Worm (Caenorhabditis elegans) whole organism, L2 larva: ENCODE measurements around the gene clc-4.

Source experiments
- C34F6.9 ChIP-seq: fragments of 150-350 bp; optimal IDR thresholded peaks from 2 replicates; lab custom pipeline; 2014; ENCODE audit warnings: missing biosample characterization, missing genetic modification characterization
- F13H6.1 ChIP-seq: sonication (generic microtip); optimal IDR thresholded peaks from 2 replicates; lab custom pipeline; 2016; ENCODE audit warnings: missing genetic modification characterization, missing compliant biosample characterization
- R02D3.7 ChIP-seq: fragments of 150-350 bp; optimal IDR thresholded peaks from 2 replicates; lab custom pipeline; 2014; ENCODE audit warnings: missing biosample characterization, missing genetic modification characterization
- ZK546.5 ChIP-seq: sonication (generic microtip); optimal IDR thresholded peaks from 2 replicates; lab custom pipeline; 2017; ENCODE audit warnings: missing biosample characterization, missing genetic modification characterization
- alr-1 ChIP-seq: fragments of 150-350 bp; optimal IDR thresholded peaks from 2 replicates; lab custom pipeline; 2014; ENCODE audit warnings: missing biosample characterization, missing genetic modification characterization
- aly-2 ChIP-seq: fragments of 150-350 bp; optimal IDR thresholded peaks from 2 replicates; lab custom pipeline; 2014; ENCODE audit warnings: missing biosample characterization, missing genetic modification characterization
- ama-1 ChIP-seq: fragments of 150-350 bp; optimal IDR thresholded peaks from 2 replicates; lab custom pipeline; 2018; ENCODE audit warnings: inconsistent platforms
- blmp-1 ChIP-seq: sonication (generic microtip); optimal IDR thresholded peaks from 2 replicates; lab custom pipeline; 2017; ENCODE audit warnings: missing genetic modification characterization, mild to moderate bottlenecking, missing compliant biosample characterization, antibody characterized with exemption, moderate library complexity; ENCODE audit not compliant: insufficient read depth
- ceh-16 ChIP-seq: fragments of 150-350 bp; optimal IDR thresholded peaks from 2 replicates; lab custom pipeline; 2014; ENCODE audit warnings: missing biosample characterization, missing genetic modification characterization
- crh-2 ChIP-seq: sonication (generic microtip); optimal IDR thresholded peaks from 2 replicates; lab custom pipeline; 2017; ENCODE audit warnings: missing biosample characterization, missing genetic modification characterization
- dmd-4 ChIP-seq: sonication (generic microtip); optimal IDR thresholded peaks from 2 replicates; lab custom pipeline; 2017; ENCODE audit warnings: missing biosample characterization, missing genetic modification characterization
- egl-27 ChIP-seq: sonication (generic microtip); optimal IDR thresholded peaks from 3 replicates; lab custom pipeline; 2017; ENCODE audit warnings: missing biosample characterization, missing genetic modification reagents, missing genetic modification characterization
- elt-1 ChIP-seq: fragments of 150-350 bp; optimal IDR thresholded peaks from 2 replicates; lab custom pipeline; 2014; ENCODE audit warnings: missing biosample characterization, missing genetic modification characterization
- elt-3 ChIP-seq: sonication (generic microtip); optimal IDR thresholded peaks from 2 replicates; lab custom pipeline; 2017; ENCODE audit warnings: missing biosample characterization, missing genetic modification characterization
- lin-11 ChIP-seq: fragments of 150-350 bp; sonication (generic microtip); optimal IDR thresholded peaks from 2 replicates; lab custom pipeline; 2014; ENCODE audit warnings: missing biosample characterization, missing genetic modification characterization, inconsistent platforms, mixed read lengths
- lin-13 ChIP-seq: fragments of 150-350 bp; optimal IDR thresholded peaks from 2 replicates; lab custom pipeline; 2014; ENCODE audit warnings: missing biosample characterization, missing genetic modification reagents, missing genetic modification characterization
- lin-39 ChIP-seq: fragments of 150-350 bp; optimal IDR thresholded peaks from 2 replicates; lab custom pipeline; 2014; ENCODE audit warnings: missing biosample characterization, missing genetic modification reagents, missing genetic modification characterization
- lsy-2 ChIP-seq, 2 experiments: fragments of 150-350 bp in 1 of 2; sonication (generic microtip) in 1 of 2; optimal IDR thresholded peaks; 2 replicates each; lab custom pipeline; 2014 to 2017; ENCODE audit warnings: missing biosample characterization in 2 of 2, missing genetic modification characterization in 2 of 2
- mab-5 ChIP-seq: fragments of 150-350 bp; optimal IDR thresholded peaks from 2 replicates; lab custom pipeline; 2014; ENCODE audit warnings: missing biosample characterization, missing genetic modification characterization
- mbf-1 ChIP-seq: sonication (generic microtip); optimal IDR thresholded peaks from 2 replicates; lab custom pipeline; 2017; ENCODE audit warnings: missing biosample characterization, missing genetic modification characterization
- mdl-1 ChIP-seq, 2 experiments: fragments of 150-350 bp in 1 of 2; sonication (generic microtip) in 1 of 2; optimal IDR thresholded peaks; 2 replicates each; lab custom pipeline; 2017; ENCODE audit warnings: missing biosample characterization in 2 of 2, missing genetic modification characterization in 2 of 2
- nhr-10 ChIP-seq: sonication (generic microtip); optimal IDR thresholded peaks from 2 replicates; lab custom pipeline; 2017; ENCODE audit warnings: missing biosample characterization, missing genetic modification characterization
- nhr-11 ChIP-seq: fragments of 150-350 bp; optimal IDR thresholded peaks from 2 replicates; lab custom pipeline; 2014; ENCODE audit warnings: missing biosample characterization, missing genetic modification characterization
- nhr-21 ChIP-seq: fragments of 150-350 bp; optimal IDR thresholded peaks from 2 replicates; lab custom pipeline; 2014; ENCODE audit warnings: missing biosample characterization, missing genetic modification characterization
- nhr-23 ChIP-seq: fragments of 150-350 bp; optimal IDR thresholded peaks from 2 replicates; lab custom pipeline; 2014; ENCODE audit warnings: missing biosample characterization, missing genetic modification reagents, missing genetic modification characterization
- nhr-6 ChIP-seq: fragments of 150-350 bp; optimal IDR thresholded peaks from 2 replicates; lab custom pipeline; 2014; ENCODE audit warnings: missing biosample characterization, missing genetic modification characterization
- nhr-77 ChIP-seq: fragments of 150-350 bp; optimal IDR thresholded peaks from 2 replicates; lab custom pipeline; 2014; ENCODE audit warnings: missing biosample characterization, missing genetic modification characterization
- peb-1 ChIP-seq: fragments of 150-350 bp; optimal IDR thresholded peaks from 2 replicates; lab custom pipeline; 2014; ENCODE audit warnings: missing biosample characterization, missing genetic modification characterization
- sem-4 ChIP-seq: fragments of 150-350 bp; optimal IDR thresholded peaks from 2 replicates; lab custom pipeline; 2014; ENCODE audit warnings: missing biosample characterization, missing genetic modification reagents, missing genetic modification characterization
- skn-1 ChIP-seq: sonication (generic microtip); optimal IDR thresholded peaks from 2 replicates; lab custom pipeline; 2017; ENCODE audit warnings: missing biosample characterization, missing genetic modification characterization
- sma-3 ChIP-seq: sonication (generic microtip); optimal IDR thresholded peaks from 2 replicates; lab custom pipeline; 2016; ENCODE audit warnings: missing genetic modification reagents, missing genetic modification characterization, missing compliant biosample characterization
- sma-9 ChIP-seq, 2 experiments: fragments of 150-350 bp in 1 of 2; sonication (generic microtip) in 1 of 2; optimal IDR thresholded peaks; 2 replicates each; lab custom pipeline; 2014 to 2016; ENCODE audit warnings: missing genetic modification characterization in 2 of 2, mild to moderate bottlenecking in 1 of 2, missing biosample characterization in 1 of 2, missing compliant biosample characterization in 1 of 2, missing genetic modification reagents in 1 of 2, moderate library complexity in 1 of 2
- snpc-4 ChIP-seq: fragments of 150-350 bp; optimal IDR thresholded peaks from 2 replicates; lab custom pipeline; 2014; ENCODE audit warnings: missing biosample characterization, missing genetic modification characterization
- unc-39 ChIP-seq: fragments of 150-350 bp; optimal IDR thresholded peaks from 2 replicates; lab custom pipeline; 2014; ENCODE audit warnings: missing biosample characterization, missing genetic modification characterization
- unc-55 ChIP-seq: fragments of 150-350 bp; sonication (generic microtip); optimal IDR thresholded peaks from 3 replicates; lab custom pipeline; 2014; ENCODE audit warnings: missing biosample characterization, missing genetic modification reagents, missing genetic modification characterization
- unc-62 ChIP-seq: fragments of 150-350 bp; optimal IDR thresholded peaks from 2 replicates; lab custom pipeline; 2014; ENCODE audit warnings: missing biosample characterization, missing genetic modification reagents, missing genetic modification characterization
- zag-1 ChIP-seq: fragments of 150-350 bp; optimal IDR thresholded peaks from 2 replicates; lab custom pipeline; 2014; ENCODE audit warnings: missing biosample characterization, missing genetic modification characterization
- ztf-1 ChIP-seq: fragments of 200-800 bp; sonication (Bioruptor generic); conservative IDR thresholded peaks from 2 replicates; pipeline ENCODE4 v1.3.6; 2022; ENCODE audit warnings: missing genetic modification characterization, missing compliant biosample characterization
- ztf-11 ChIP-seq: sonication (generic microtip); optimal IDR thresholded peaks from 2 replicates; lab custom pipeline; 2017; ENCODE audit warnings: missing biosample characterization, missing genetic modification characterization
- ztf-4 ChIP-seq: fragments of 150-350 bp; optimal IDR thresholded peaks from 2 replicates; lab custom pipeline; 2014; ENCODE audit warnings: missing biosample characterization, missing genetic modification characterization

clc-4 gene

DNA sequence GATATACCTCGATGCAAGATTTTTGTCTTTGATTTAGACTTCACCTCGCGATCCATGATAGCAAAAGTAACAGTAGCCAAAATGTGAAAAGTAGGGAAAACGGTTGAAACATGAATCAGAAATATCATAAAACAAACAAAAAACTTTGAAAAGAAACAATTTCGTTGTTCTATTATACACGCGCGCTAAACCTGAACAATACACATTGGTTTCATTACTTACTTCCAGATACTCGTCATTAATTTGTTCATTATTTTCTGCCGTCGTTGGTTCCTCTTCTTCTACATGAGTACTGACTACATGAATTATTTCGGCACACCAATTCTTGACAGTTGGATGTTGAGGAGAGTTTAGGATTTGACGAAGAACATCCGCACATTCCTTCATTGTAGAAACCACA lies 36.8 kb upstream of the clc-4 start, which contains the start of gene F31B12.3:
F31B12.3 (minus strand) TSS at position 101 of the 400 bp plus-strand sequence.
- TF ChIP-seq unc-39 (tag; lab: Kevin White, UChicago): no peak
- no peak for TF ChIP-seq blmp-1 (tag; lab: Kevin White, UChicago)
- TF ChIP-seq ama-1 (lab: Kevin White, UChicago): no peak
- no peak for TF ChIP-seq mdl-1 (tag; optimal IDR thresholded peaks at IDR 0.05; lab: Kevin White, UChicago)
- TF ChIP-seq F13H6.1: no peak

DNA sequence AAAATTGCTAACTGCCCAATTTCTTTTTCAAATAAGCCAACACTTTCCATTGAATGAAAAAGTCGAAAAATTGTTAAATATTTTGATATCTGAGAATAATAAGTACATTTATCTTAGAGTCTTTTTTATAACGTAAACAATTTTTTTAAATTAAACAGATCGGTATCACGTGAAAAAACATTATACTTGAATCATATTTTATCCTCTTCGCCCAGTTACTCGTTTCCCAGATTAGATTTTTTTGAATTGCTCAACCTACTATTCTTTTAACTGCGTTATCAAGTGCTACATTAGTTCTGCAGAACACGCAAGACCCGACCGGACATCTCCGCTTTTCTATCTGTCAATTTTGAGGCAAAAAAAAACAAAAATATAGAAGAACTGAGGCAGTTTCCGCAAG lies 20.7 kb upstream of the clc-4 start, which contains the start of gene F31B12.4:
F31B12.4 (plus strand) TSS at position 301 of the 400 bp plus-strand sequence.
- TF ChIP-seq sma-3: no peak
- TF ChIP-seq dmd-4: no peak
- no peak for TF ChIP-seq egl-27 (tag; lab: Kevin White, UChicago)
- TF ChIP-seq ztf-4 (tag; lab: Kevin White, UChicago): no peak
- no peak for TF ChIP-seq nhr-23 (tag; lab: Kevin White, UChicago)
- no peak for TF ChIP-seq ztf-11 (tag; lab: Kevin White, UChicago)
- no peak for TF ChIP-seq lin-13 (GFP tag; lab: Kevin White, UChicago)
- TF ChIP-seq ztf-1 (GFP tag; lab: Robert Waterston, UW): no peak
- TF ChIP-seq alr-1 (tag; lab: Kevin White, UChicago): no peak
- TF ChIP-seq aly-2 (tag; lab: Kevin White, UChicago): no peak
- no peak for TF ChIP-seq unc-55
- no peak for TF ChIP-seq ZK546.5 (tag; lab: Kevin White, UChicago)
- TF ChIP-seq sem-4: no peak
- TF ChIP-seq F13H6.1: no peak
- TF ChIP-seq, all 48 proteins: peak for 0

- TF ChIP-seq unc-55 (no peak), unc-39 (tag; lab: Kevin White, UChicago) (no peak), nhr-23 (tag; lab: Kevin White, UChicago) (no peak), ama-1 (lab: Kevin White, UChicago) (no peak), peb-1 (tag; lab: Kevin White, UChicago) (no peak), ztf-4 (tag; lab: Kevin White, UChicago) (no peak), nhr-6 (tag; lab: Kevin White, UChicago) (no peak)
Observed at ce11 chrX:10794647-10795046, 10.9 kb upstream of the clc-4 start, which contains the start of gene T05A10.6. Gene T05A10.6 (minus strand): TSS chrX:10794747.

- TF ChIP-seq aly-2 (tag; lab: Kevin White, UChicago) (no peak), lin-11 (tag; lab: Kevin White, UChicago) (no peak), snpc-4 (tag; lab: Kevin White, UChicago) (no peak), lin-13 (GFP tag; lab: Kevin White, UChicago) (no peak), mbf-1 (no peak), R02D3.7 (no peak), sma-3 (no peak), ceh-16 (tag; lab: Kevin White, UChicago) (no peak), nhr-21 (no peak)
Observed at ce11 chrX:10792435-10792834, 8.7 kb upstream of the clc-4 start, which contains the start of gene vap-2. Gene vap-2 (minus strand): TSS chrX:10792535.

ce11 chrX:10787203-10787602 lies 3.5 kb upstream of the clc-4 start, which contains the start of gene ttr-14:
Gene ttr-14 (plus strand): TSS chrX:10787503.
- TF ChIP-seq lsy-2 (tag; optimal IDR thresholded peaks at IDR 0.05; lab: Kevin White, UChicago): no peak
- no peak for TF ChIP-seq lin-39 (tag; lab: Kevin White, UChicago)

ce11 chrX:10780542-10781266 lies 3.0 kb downstream of the clc-4 start:
- TF ChIP-seq mab-5: no peak
- TF ChIP-seq crh-2 (tag; lab: Kevin White, UChicago): peak; percentile 6
- TF ChIP-seq elt-3 (tag; lab: Kevin White, UChicago): no peak
- no peak for TF ChIP-seq unc-39 (tag; lab: Kevin White, UChicago)
- no peak for TF ChIP-seq snpc-4 (tag; lab: Kevin White, UChicago)
- no peak for TF ChIP-seq elt-1 (tag; lab: Kevin White, UChicago)
- no peak for TF ChIP-seq nhr-10
- TF ChIP-seq dmd-4: no peak
- TF ChIP-seq nhr-11: no peak
- TF ChIP-seq nhr-77 (tag; lab: Kevin White, UChicago): no peak
- no peak for TF ChIP-seq mdl-1 (tag; optimal IDR thresholded peaks at IDR 0.05; lab: Kevin White, UChicago)
- no peak for TF ChIP-seq sma-9 (GFP tag; optimal IDR thresholded peaks at IDR 0.05; lab: Kevin White, UChicago)
- TF ChIP-seq sma-9 (tag; optimal IDR thresholded peaks at IDR 0.05; lab: Kevin White, UChicago): no peak
- TF ChIP-seq ztf-1 (GFP tag; lab: Robert Waterston, UW): no peak
- no peak for TF ChIP-seq skn-1 (tag; lab: Kevin White, UChicago)
- no peak for TF ChIP-seq mbf-1
- TF ChIP-seq R02D3.7: no peak
- TF ChIP-seq zag-1: no peak
- TF ChIP-seq C34F6.9 (tag; lab: Kevin White, UChicago): no peak
- no peak for TF ChIP-seq ztf-11 (tag; lab: Kevin White, UChicago)
- TF ChIP-seq alr-1 (tag; lab: Kevin White, UChicago): no peak
- no peak for TF ChIP-seq unc-62
- no peak for TF ChIP-seq sem-4
- TF ChIP-seq blmp-1 (tag; lab: Kevin White, UChicago): no peak
- TF ChIP-seq lin-39 (tag; lab: Kevin White, UChicago): no peak
- no peak for TF ChIP-seq sma-3
